Worm (Caenorhabditis elegans): ENCODE results near the gene F14D7.6.

F14D7.6 gene

ce11 chrV:14350949-14351348 is 49.7 kb downstream of the F14D7.6 start (continued):
- TF ChIP-seq Y95B8A.8 (GFP tag; IDR thresholded peaks at IDR 0.05) (no peak), ama-1 (optimal IDR thresholded peaks at IDR 0.05) (no peak), ama-1 (GFP tag; optimal IDR thresholded peaks at IDR 0.05) (peak in 1 of 2 experiments; percentile 23), ceh-40 (GFP tag; IDR thresholded peaks at IDR 0.05) (0 out of 2 replicates have a peak, but pooled peaks have one; percentile 23), D2030.7 (GFP tag; IDR thresholded peaks at IDR 0.05) (no peak), dpl-1 (GFP tag; optimal IDR thresholded peaks at IDR 0.05) (peak; percentile 1), Y79H2A.3 (GFP tag; conservative IDR thresholded peaks at IDR 0.05) (no peak), F49E8.2 (tag; optimal IDR thresholded peaks at IDR 0.05; ENCODE audit: insufficient read depth) (no peak), ztf-28 (GFP tag; IDR thresholded peaks at IDR 0.05) (0 out of 2 replicates have a peak, but pooled peaks have one; percentile 27), efl-1 (GFP tag; optimal IDR thresholded peaks at IDR 0.05) (peak; percentile 44), ztf-22 (GFP tag; optimal IDR thresholded peaks at IDR 0.05) (peak; percentile 36), lsy-27 (tag; optimal IDR thresholded peaks at IDR 0.05; ENCODE audit: borderline replicate concordance, insufficient read depth) (no peak), somi-1 (GFP tag; optimal IDR thresholded peaks at IDR 0.05) (no peak), chd-7 (tag; optimal IDR thresholded peaks at IDR 0.05) (peak; percentile 23), ztf-26 (tag; optimal IDR thresholded peaks at IDR 0.05) (peak; percentile 54), Y53G8AR.9 (GFP tag; conservative IDR thresholded peaks at IDR 0.05) (peak; percentile 55), F57C9.4 (tag; optimal IDR thresholded peaks at IDR 0.05) (no peak), attf-5 (GFP tag; optimal IDR thresholded peaks at IDR 0.05) (peak; percentile 95), lin-54 (GFP tag; optimal IDR thresholded peaks at IDR 0.05) (peak; percentile 77), let-526 (GFP tag; IDR thresholded peaks at IDR 0.05) (0 out of 2 replicates have a peak, but pooled peaks have one; percentile 38), rcor-1 (GFP tag; IDR thresholded peaks at IDR 0.05) (peak; percentile 51; the same call in 1 of the 2 replicates), ekl-4 (GFP tag; IDR thresholded peaks at IDR 0.05) (peak; percentile 85), B0035.1 (tag; optimal IDR thresholded peaks at IDR 0.05) (peak; percentile 39), dox-1 (GFP tag; IDR thresholded peaks at IDR 0.05) (peak; percentile 90), lin-35 (GFP tag; optimal IDR thresholded peaks at IDR 0.05) (peak in 1 of 3 experiments; percentile 69), ets-4 (GFP tag; optimal IDR thresholded peaks at IDR 0.05) (peak; percentile 84), lin-40 (tag; optimal IDR thresholded peaks at IDR 0.05) (peak; percentile 77), atf-7 (tag; optimal IDR thresholded peaks at IDR 0.05) (peak; percentile 76), F22D6.2 (tag; optimal IDR thresholded peaks at IDR 0.05) (no peak), C17E4.6 (GFP tag; IDR thresholded peaks at IDR 0.05) (0 out of 2 replicates have a peak, but pooled peaks have one; percentile 41), ztf-6 (GFP tag; IDR thresholded peaks at IDR 0.05) (no peak; the same call in 1 of the 2 replicates), Y67H2A.10 (GFP tag; conservative IDR thresholded peaks at IDR 0.05) (peak; percentile 85), hmg-1.2 (GFP tag; IDR thresholded peaks at IDR 0.05) (peak; percentile 60; the same call in 1 of the 2 replicates), sptf-2 (GFP tag; optimal IDR thresholded peaks at IDR 0.05) (no peak), nfyb-1 (GFP tag; IDR thresholded peaks at IDR 0.05) (peak; percentile 89), bed-2 (GFP tag; IDR thresholded peaks at IDR 0.05) (0 out of 2 replicates have a peak, but pooled peaks have one; percentile 17), unc-62 (GFP tag; optimal IDR thresholded peaks at IDR 0.05) (no peak), F23B12.7 (tag; optimal IDR thresholded peaks at IDR 0.05; ENCODE audit: insufficient read depth) (no peak), hmg-20 (GFP tag; IDR thresholded peaks at IDR 0.05) (peak; percentile 52; the same call in 1 of the 2 replicates), let-607 (tag; optimal IDR thresholded peaks at IDR 0.05) (peak; percentile 75 to 87), repo-1 (tag; optimal IDR thresholded peaks at IDR 0.05) (peak; percentile 33), zfh-2 (GFP tag; conservative IDR thresholded peaks at IDR 0.05) (peak; percentile 99), B0336.3 (GFP tag; IDR thresholded peaks at IDR 0.05) (peak; percentile 71), C06A6.2 (GFP tag; conservative IDR thresholded peaks at IDR 0.05) (peak; percentile 59; the same call in 1 of the 2 replicates), rec-8 (tag; optimal IDR thresholded peaks at IDR 0.05) (no peak), nhr-80 (tag; optimal IDR thresholded peaks at IDR 0.05) (peak; percentile 99), aptf-3 (GFP tag; IDR thresholded peaks at IDR 0.05) (no peak), madf-3 (GFP tag; IDR thresholded peaks at IDR 0.05) (0 out of 2 replicates have a peak, but pooled peaks have one; percentile 18)

All from whole organism, young adult.